Worm (Caenorhabditis elegans): Measurements from ENCODE around the gene T06D4.2.

T06D4.2 gene

DNA sequence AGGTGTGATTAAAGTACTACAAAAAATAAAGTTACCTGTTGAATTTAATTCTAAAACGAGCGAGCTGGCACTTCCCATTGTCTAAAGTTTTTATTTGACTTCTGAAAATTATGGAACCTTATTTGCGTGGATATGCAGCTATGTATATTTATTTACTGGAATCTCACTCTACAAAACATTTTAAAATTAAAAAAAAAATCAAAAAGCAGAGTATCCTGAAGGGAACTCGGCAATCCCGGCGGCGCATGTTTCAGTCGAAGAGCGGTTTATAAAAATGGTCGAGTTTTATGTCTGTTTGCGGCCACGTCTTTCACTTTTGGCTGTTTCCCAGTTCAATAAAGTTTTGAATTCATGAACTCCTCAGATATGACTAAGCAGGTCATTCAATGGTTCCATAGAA lies 48.7 kb downstream of the T06D4.2 start, which contains the start of gene F14D2.19:
F14D2.19 (minus strand) TSS at position 101 of the 400 bp plus-strand sequence.
- TF ChIP-seq zip-8 (tag; optimal IDR thresholded peaks at IDR 0.05) (no peak), sptf-1 (tag; optimal IDR thresholded peaks at IDR 0.05) (no peak)
